Worm (Caenorhabditis elegans) whole organism, L1 larva: Measurements from ENCODE around the gene spp-4.

Experiments used
- C34B4.2 ChIP-seq: sonication (generic microtip); optimal IDR thresholded peaks from 2 replicates; lab custom pipeline; 2017; ENCODE audit warnings: mild to moderate bottlenecking, missing genetic modification characterization, missing compliant biosample characterization
- alr-1 ChIP-seq: fragments of 200-800 bp; sonication (Bioruptor generic); optimal IDR thresholded peaks from 2 replicates; lab custom pipeline; 2018; ENCODE audit warnings: borderline replicate concordance, mild to moderate bottlenecking, missing genetic modification characterization, missing compliant biosample characterization
- ama-1 ChIP-seq: fragments of 150-350 bp; optimal IDR thresholded peaks from 2 replicates; lab custom pipeline; 2014
- elt-3 ChIP-seq, 6 experiments: fragments of 150-350 bp in 1 of 6; sonication (generic microtip); optimal IDR thresholded peaks; 2 replicates each; lab custom pipeline; 2017 to 2018; ENCODE audit warnings: missing biosample characterization in 6 of 6, missing genetic modification characterization in 6 of 6, inconsistent platforms in 1 of 6
- grh-1 ChIP-seq: fragments of 200-800 bp; sonication (Bioruptor generic); IDR thresholded peaks from 2 replicates; pipeline ENCODE4 v1.3.6; 2022; ENCODE audit warnings: missing genetic modification reagents, missing genetic modification characterization, missing compliant biosample characterization
- lsy-2 ChIP-seq, 2 experiments: fragments of 150-350 bp; optimal IDR thresholded peaks; 2 replicates each; lab custom pipeline; 2014; ENCODE audit warnings: missing biosample characterization in 2 of 2, missing genetic modification characterization in 2 of 2
- nhr-76 ChIP-seq: sonication (generic microtip); optimal IDR thresholded peaks from 2 replicates; lab custom pipeline; 2017; ENCODE audit warnings: missing biosample characterization, missing genetic modification characterization
- unc-62 ChIP-seq: fragments of 150-350 bp; optimal IDR thresholded peaks from 2 replicates; lab custom pipeline; 2014; ENCODE audit warnings: missing biosample characterization, missing genetic modification reagents, missing genetic modification characterization
- ztf-11 ChIP-seq, 2 experiments: sonication (generic microtip); optimal IDR thresholded peaks; 2 replicates each; lab custom pipeline; 2016 to 2017; ENCODE audit warnings: missing genetic modification characterization in 2 of 2, missing biosample characterization in 1 of 2, missing compliant biosample characterization in 1 of 2

DNA sequence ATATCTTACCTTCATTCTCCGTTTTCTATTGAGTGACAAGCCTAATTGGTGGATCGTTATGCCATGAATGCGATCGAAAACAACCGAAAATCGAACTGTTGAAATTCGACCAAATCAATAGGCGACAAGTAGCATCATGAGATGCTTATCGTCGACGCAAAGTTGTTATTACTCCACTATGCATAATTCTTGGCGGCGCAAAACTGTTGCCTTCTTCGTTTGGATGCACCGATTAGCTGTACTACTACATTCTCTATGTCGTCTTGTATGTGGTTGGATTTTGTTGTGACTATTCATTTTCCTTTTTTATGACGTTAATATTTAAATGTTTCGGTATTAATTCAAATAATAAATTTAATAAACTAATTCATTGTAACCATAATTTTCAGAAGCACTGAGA lies 46.6 kb downstream of the spp-4 start, which contains the start of gene F46H5.11:
- TF ChIP-seq lsy-2 (tag; optimal IDR thresholded peaks at IDR 0.05; lab: Kevin White, UChicago) (no peak), C34B4.2 (tag; lab: Kevin White, UChicago) (no peak), unc-62 (GFP tag; lab: Kevin White, UChicago) (no peak), ama-1 (lab: Kevin White, UChicago) (no peak), grh-1 (GFP tag; lab: Robert Waterston, UW) (no peak), nhr-76 (tag; lab: Kevin White, UChicago) (no peak), ztf-11 (tag; optimal IDR thresholded peaks at IDR 0.05; lab: Kevin White, UChicago) (no peak), alr-1 (no peak), elt-3 (tag; optimal IDR thresholded peaks at IDR 0.05; lab: Kevin White, UChicago) (no peak)
